Fruit fly (Drosophila melanogaster): ENCODE results near the gene eag.

Gene eag

DNA sequence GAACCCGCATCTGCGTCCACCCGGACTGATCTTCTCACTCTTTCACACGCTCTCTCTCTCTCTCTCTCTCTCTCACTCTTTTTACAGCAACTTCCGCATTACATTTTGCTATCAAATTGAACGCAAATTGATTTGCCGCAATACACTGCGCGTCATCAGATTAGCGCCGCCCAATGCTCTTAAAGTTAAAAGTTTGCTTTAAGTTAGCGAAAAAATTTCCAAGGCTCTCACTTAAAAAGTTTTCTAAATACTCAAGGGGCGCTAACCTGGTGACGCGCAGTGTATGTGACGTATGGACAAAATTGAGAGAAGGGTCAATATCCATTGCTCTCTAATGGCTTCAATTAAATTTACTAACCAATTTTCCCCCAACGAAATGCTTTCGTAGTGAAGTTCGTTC lies 66.9 kb downstream of the eag start (continued):
- TF ChIP-seq sug (tag; optimal IDR thresholded peaks at IDR 0.05) (peak; percentile 80), CG12744 (GFP tag; optimal IDR thresholded peaks at IDR 0.05) (peak; percentile 80), vvl (GFP tag; IDR thresholded peaks at IDR 0.05) (peak; percentile 82), NC2α (GFP tag; optimal IDR thresholded peaks at IDR 0.05) (peak; percentile 79), jing (GFP tag; optimal IDR thresholded peaks at IDR 0.05) (peak; percentile 68), CG12659 (GFP tag; optimal IDR thresholded peaks at IDR 0.05) (peak; percentile 86), CG6813 (GFP tag; optimal IDR thresholded peaks at IDR 0.05) (peak; percentile 77), chif (GFP tag; optimal IDR thresholded peaks at IDR 0.05) (peak; percentile 82 to 88), CG3163 (GFP tag; optimal IDR thresholded peaks at IDR 0.05) (peak; percentile 75), CG18619 (GFP tag; optimal IDR thresholded peaks at IDR 0.05) (peak; percentile 81), Kr (GFP tag; optimal IDR thresholded peaks at IDR 0.05) (peak; percentile 15), CG2116 (GFP tag; optimal IDR thresholded peaks at IDR 0.05) (peak; percentile 45), Usf (GFP tag; optimal IDR thresholded peaks at IDR 0.05) (peak; percentile 48), CG8388 (GFP tag; optimal IDR thresholded peaks at IDR 0.05) (peak; percentile 82), CG17802 (tag; optimal IDR thresholded peaks at IDR 0.05) (peak; percentile 73), mam (GFP tag; optimal IDR thresholded peaks at IDR 0.05) (peak; percentile 88), nmo (GFP tag; optimal IDR thresholded peaks at IDR 0.05) (peak; percentile 87), Ets65A (GFP tag) (peak; percentile 98), MTF-1 (GFP tag; optimal IDR thresholded peaks at IDR 0.05; ENCODE audit: borderline replicate concordance) (peak; percentile 77), Hr51 (GFP tag; optimal IDR thresholded peaks at IDR 0.05) (peak; percentile 86), pan (optimal IDR thresholded peaks at IDR 0.05) (no peak), pan (GFP tag; optimal IDR thresholded peaks at IDR 0.05 in 1 of 2, IDR thresholded peaks at IDR 0.05 in 1 of 2) (peak in 1 of 2 experiments; percentile 77), btn (GFP tag; optimal IDR thresholded peaks at IDR 0.05) (peak; percentile 73), bsh (GFP tag; optimal IDR thresholded peaks at IDR 0.05) (peak in 1 of 2 experiments; percentile 92), CG1024 (GFP tag; IDR thresholded peaks at IDR 0.05) (peak; percentile 60), CG17328 (GFP tag; IDR thresholded peaks at IDR 0.05) (peak; percentile 90), H15 (GFP tag; IDR thresholded peaks at IDR 0.05) (peak; percentile 64; the same call in 2 of the 3 replicates), mld (GFP tag; IDR thresholded peaks at IDR 0.05; ENCODE audit: partially characterized antibody) (no peak), Mad (GFP tag; optimal IDR thresholded peaks at IDR 0.05) (peak; percentile 80), CG15269 (tag; optimal IDR thresholded peaks at IDR 0.05) (peak; percentile 91), hth (optimal IDR thresholded peaks at IDR 0.05) (no peak), CG15011 (GFP tag; optimal IDR thresholded peaks at IDR 0.05) (peak; percentile 74), schlank (tag; optimal IDR thresholded peaks at IDR 0.05) (peak; percentile 71), CG13624 (GFP tag; optimal IDR thresholded peaks at IDR 0.05) (peak; percentile 85), odd (GFP tag; optimal IDR thresholded peaks at IDR 0.05) (peak; percentile 74), Jarid2 (GFP tag; optimal IDR thresholded peaks at IDR 0.05) (peak; percentile 50), CG8281 (tag; optimal IDR thresholded peaks at IDR 0.05) (peak; percentile 75), sd (tag; optimal IDR thresholded peaks at IDR 0.05) (peak; percentile 76), inv (GFP tag; IDR thresholded peaks at IDR 0.05; ENCODE audit: partially characterized antibody) (no peak), BEAF-32 (GFP tag; optimal IDR thresholded peaks at IDR 0.05) (no peak), CG17912 (GFP tag; optimal IDR thresholded peaks at IDR 0.05) (peak; percentile 63), CG30403 (GFP tag; optimal IDR thresholded peaks at IDR 0.05) (peak; percentile 86), CrebB (tag; optimal IDR thresholded peaks at IDR 0.05) (peak; percentile 80), Meics (GFP tag; optimal IDR thresholded peaks at IDR 0.05) (peak; percentile 83), sc (optimal IDR thresholded peaks at IDR 0.05) (no peak), sc (GFP tag; optimal IDR thresholded peaks at IDR 0.05) (peak; percentile 73), sim (GFP tag; IDR thresholded peaks at IDR 0.05) (peak; percentile 76), tin (GFP tag; optimal IDR thresholded peaks at IDR 0.05) (peak; percentile 79), jigr1 (GFP tag; IDR thresholded peaks at IDR 0.05) (peak; percentile 54; the same call in 1 of the 3 replicates), CG3281 (GFP tag; optimal IDR thresholded peaks at IDR 0.05) (peak; percentile 83)
